Fruit fly (Drosophila melanogaster): ENCODE results near the gene CG15576.

The CG15576 gene

DNA sequence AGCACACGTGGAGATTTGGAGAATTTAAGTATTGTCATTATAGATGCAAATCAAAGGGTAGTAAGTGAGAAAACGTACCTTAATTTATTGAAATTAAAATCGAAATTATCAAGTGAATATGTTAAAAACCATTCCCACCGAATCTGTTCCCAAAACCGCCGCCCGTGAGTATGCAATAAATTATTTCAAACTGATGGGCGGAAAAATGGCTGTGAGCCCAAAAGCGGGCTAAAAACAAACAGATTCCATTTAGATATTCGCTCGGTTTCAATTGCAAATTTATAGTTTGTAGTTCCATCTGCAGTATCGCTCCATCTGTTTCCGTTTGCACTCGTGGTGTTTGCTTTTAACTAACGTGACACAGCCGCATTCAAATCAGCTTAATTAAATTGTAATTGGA is 38.2 kb downstream of the CG15576 start:
- peak; percentile 56 for TF ChIP-seq Myc (optimal IDR thresholded peaks at IDR 0.05)
- TF ChIP-seq CrebA (GFP tag; optimal IDR thresholded peaks at IDR 0.05; ENCODE audit: borderline replicate concordance): no peak
- peak; percentile 63 for TF ChIP-seq Dif (GFP tag; optimal IDR thresholded peaks at IDR 0.05; ENCODE audit: partially characterized antibody)
- no peak for TF ChIP-seq ey (GFP tag; optimal IDR thresholded peaks at IDR 0.05)
- peak; percentile 12 for TF ChIP-seq N (GFP tag; optimal IDR thresholded peaks at IDR 0.05)

DNA sequence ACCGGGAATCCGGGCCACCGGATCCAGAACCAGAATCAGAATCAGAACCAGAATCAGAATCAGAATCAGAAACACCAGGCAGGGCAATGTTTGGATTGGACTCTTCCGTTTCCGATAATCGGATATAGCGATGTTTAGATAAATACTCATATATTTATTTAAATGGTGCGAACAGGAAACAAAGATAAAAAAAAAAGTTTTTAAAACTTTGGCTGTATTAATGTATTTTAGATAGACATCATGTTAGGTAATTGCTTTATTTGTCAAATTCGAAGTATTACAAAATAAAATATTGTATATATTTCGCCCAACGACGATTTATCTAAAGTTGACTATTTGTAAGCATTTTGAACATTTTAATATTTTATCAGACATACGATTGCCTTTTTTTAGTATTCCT is 39.9 kb downstream of the CG15576 start, which contains the start of gene CG43288:
TSS of gene CG43288 (plus strand) at position 301 of the 400 bp plus-strand sequence.
- TF ChIP-seq CG32264 (GFP tag; optimal IDR thresholded peaks at IDR 0.05) (no peak), ey (GFP tag; optimal IDR thresholded peaks at IDR 0.05) (no peak), GATAd (GFP tag; optimal IDR thresholded peaks at IDR 0.05) (no peak), foxo (GFP tag; optimal IDR thresholded peaks at IDR 0.05) (no peak), N (GFP tag; optimal IDR thresholded peaks at IDR 0.05) (no peak), Vsx2 (GFP tag; optimal IDR thresholded peaks at IDR 0.05; ENCODE audit: partially characterized antibody) (no peak), h (GFP tag; optimal IDR thresholded peaks at IDR 0.05) (no peak), Mio (GFP tag; optimal IDR thresholded peaks at IDR 0.05) (no peak), psq (GFP tag; optimal IDR thresholded peaks at IDR 0.05) (no peak)

DNA sequence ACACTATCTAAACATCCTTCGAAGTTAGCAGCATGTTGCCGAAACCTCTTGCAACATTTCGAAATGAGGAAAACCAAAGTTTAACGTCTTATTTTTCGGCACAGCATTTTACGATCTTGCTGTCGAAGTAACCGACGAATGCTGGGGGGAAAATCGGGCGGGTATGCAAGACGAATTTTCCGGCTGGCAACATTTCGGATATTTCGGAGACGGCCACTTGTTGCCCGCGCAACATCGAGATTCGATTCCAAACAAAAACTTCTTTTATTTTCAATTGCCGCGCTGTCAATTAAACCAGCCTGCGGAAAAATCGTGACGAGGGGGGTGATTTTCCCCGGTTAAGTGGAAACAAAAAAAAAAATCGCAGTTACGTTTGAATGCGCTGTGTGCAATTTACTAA is 45.8 kb downstream of the CG15576 start:
- no peak for TF ChIP-seq Vsx2 (GFP tag; optimal IDR thresholded peaks at IDR 0.05; ENCODE audit: partially characterized antibody)
- no peak for TF ChIP-seq CG9705 (GFP tag; optimal IDR thresholded peaks at IDR 0.05)
- TF ChIP-seq lola (GFP tag; optimal IDR thresholded peaks at IDR 0.05): no peak
- TF ChIP-seq woc (GFP tag; optimal IDR thresholded peaks at IDR 0.05): no peak
- TF ChIP-seq Jra (GFP tag; optimal IDR thresholded peaks at IDR 0.05): no peak
- TF ChIP-seq foxo (GFP tag; optimal IDR thresholded peaks at IDR 0.05): no peak
- no peak for TF ChIP-seq jim (GFP tag; optimal IDR thresholded peaks at IDR 0.05)
- TF ChIP-seq ey (GFP tag; optimal IDR thresholded peaks at IDR 0.05): no peak
- TF ChIP-seq Abd-B (GFP tag; optimal IDR thresholded peaks at IDR 0.05): no peak
- TF ChIP-seq dmrt93B (GFP tag; optimal IDR thresholded peaks at IDR 0.05): no peak
- TF ChIP-seq usp (GFP tag; optimal IDR thresholded peaks at IDR 0.05): no peak
- TF ChIP-seq CG32264 (GFP tag; optimal IDR thresholded peaks at IDR 0.05): no peak
- TF ChIP-seq N (GFP tag; optimal IDR thresholded peaks at IDR 0.05): no peak

DNA sequence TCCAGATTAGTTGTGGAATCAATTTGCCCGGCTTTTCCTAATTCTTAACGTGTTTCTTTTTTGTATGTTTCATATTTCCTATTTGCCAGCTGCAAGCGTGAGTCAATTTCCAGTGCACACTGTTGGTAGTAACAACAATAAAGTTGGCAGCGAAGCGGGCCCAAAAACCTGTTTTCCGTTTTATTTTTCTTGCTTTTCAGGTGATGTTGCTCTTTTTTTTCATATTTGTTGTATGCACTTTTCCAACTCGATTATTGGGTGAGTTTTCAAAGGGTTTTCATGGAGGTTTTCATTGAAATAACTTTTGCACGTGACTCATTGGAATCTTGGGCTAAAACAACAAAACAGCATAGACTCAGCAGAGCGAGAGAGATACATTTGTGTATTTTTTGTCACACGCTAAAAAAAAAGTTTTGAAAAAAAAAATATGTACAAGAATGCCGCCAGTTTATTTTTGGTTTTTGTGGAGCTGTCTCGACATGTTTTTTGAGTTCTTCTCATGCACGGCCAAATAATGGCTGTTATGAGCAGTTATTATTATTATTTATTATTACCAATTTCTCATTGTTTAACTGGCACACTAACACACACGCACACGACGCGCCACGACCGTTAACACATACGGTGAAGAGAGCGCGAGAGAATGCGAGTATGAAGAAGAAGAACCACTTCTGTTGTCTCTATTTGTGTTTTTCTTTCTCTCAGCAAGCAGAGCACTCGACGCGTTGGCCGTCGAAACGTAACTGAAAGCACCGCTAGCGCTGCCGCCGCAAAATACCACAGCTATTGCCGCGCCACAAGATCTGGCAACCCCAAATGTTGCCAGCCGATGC is 47.0 kb downstream of the CG15576 start, which contains the start of gene Fas2:
TSS of gene Fas2 (minus strand) at position 748 of the 833 bp plus-strand sequence.
- peak; percentile 60 for TF ChIP-seq br (GFP tag; optimal IDR thresholded peaks at IDR 0.05)
- TF ChIP-seq CrebA (GFP tag; optimal IDR thresholded peaks at IDR 0.05; ENCODE audit: borderline replicate concordance): peak; percentile 1
- no peak for TF ChIP-seq psq (GFP tag; optimal IDR thresholded peaks at IDR 0.05)
- peak; percentile 81 for TF ChIP-seq Hr83 (GFP tag; optimal IDR thresholded peaks at IDR 0.05; ENCODE audit: poor library complexity, severe bottlenecking)
- TF ChIP-seq dl (GFP tag; optimal IDR thresholded peaks at IDR 0.05; ENCODE audit: insufficient read depth in 1 of 2, partially characterized antibody in 2 of 2): peak in 1 of 2 experiments; percentile 54
- TF ChIP-seq Hnf4 (GFP tag; optimal IDR thresholded peaks at IDR 0.05): peak; percentile 46
- peak; percentile 35 for TF ChIP-seq OdsH (GFP tag; optimal IDR thresholded peaks at IDR 0.05)
- TF ChIP-seq Vsx2 (GFP tag; optimal IDR thresholded peaks at IDR 0.05; ENCODE audit: partially characterized antibody): peak; percentile 91
- no peak for TF ChIP-seq sage (GFP tag; optimal IDR thresholded peaks at IDR 0.05)
- peak; percentile 2 for TF ChIP-seq CG9705 (GFP tag; optimal IDR thresholded peaks at IDR 0.05)
- TF ChIP-seq lola (GFP tag; optimal IDR thresholded peaks at IDR 0.05): no peak
- TF ChIP-seq GATAd (GFP tag; optimal IDR thresholded peaks at IDR 0.05): no peak
- TF ChIP-seq Sp1 (GFP tag; optimal IDR thresholded peaks at IDR 0.05): peak; percentile 54
- TF ChIP-seq brk (GFP tag; optimal IDR thresholded peaks at IDR 0.05): no peak
- TF ChIP-seq foxo (GFP tag; optimal IDR thresholded peaks at IDR 0.05): peak in 1 of 2 experiments; percentile 61
- no peak for TF ChIP-seq sv (GFP tag; optimal IDR thresholded peaks at IDR 0.05)
- no peak for TF ChIP-seq Hr78 (GFP tag; optimal IDR thresholded peaks at IDR 0.05)
- peak; percentile 67 for TF ChIP-seq fru (GFP tag; optimal IDR thresholded peaks at IDR 0.05)
- TF ChIP-seq h (GFP tag; optimal IDR thresholded peaks at IDR 0.05): peak; percentile 70
- peak; percentile 6 for TF ChIP-seq jim (GFP tag; optimal IDR thresholded peaks at IDR 0.05)
- peak; percentile 16 for TF ChIP-seq CG32264 (GFP tag; optimal IDR thresholded peaks at IDR 0.05)
- no peak for TF ChIP-seq Abd-B (GFP tag; optimal IDR thresholded peaks at IDR 0.05)
- TF ChIP-seq ey (GFP tag; optimal IDR thresholded peaks at IDR 0.05): peak; percentile 28
- TF ChIP-seq Dif (GFP tag; optimal IDR thresholded peaks at IDR 0.05; ENCODE audit: partially characterized antibody): peak; percentile 85
- TF ChIP-seq usp (GFP tag; optimal IDR thresholded peaks at IDR 0.05): no peak
- no peak for TF ChIP-seq N (GFP tag; optimal IDR thresholded peaks at IDR 0.05)
- TF ChIP-seq HLH106 (tag; optimal IDR thresholded peaks at IDR 0.05): peak; percentile 7
- TF ChIP-seq tai (GFP tag; optimal IDR thresholded peaks at IDR 0.05): peak; percentile 29
- TF ChIP-seq rgr (GFP tag; optimal IDR thresholded peaks at IDR 0.05): peak; percentile 80
- peak; percentile 34 for TF ChIP-seq Rel (GFP tag; optimal IDR thresholded peaks at IDR 0.05)
- TF ChIP-seq Rel (tag; optimal IDR thresholded peaks at IDR 0.05): peak; percentile 40
- TF ChIP-seq pan (optimal IDR thresholded peaks at IDR 0.05): no peak

Data from whole organism, wandering third instar larva.